Worm (Caenorhabditis elegans): Measurements from ENCODE around the gene R05H5.4.

- TF ChIP-seq mdl-1 (tag; optimal IDR thresholded peaks at IDR 0.05) (no peak), ceh-82 (tag; optimal IDR thresholded peaks at IDR 0.05) (peak in 1 of 3 experiments; percentile 8), fkh-10 (GFP tag; optimal IDR thresholded peaks at IDR 0.05) (no peak), zag-1 (tag; optimal IDR thresholded peaks at IDR 0.05) (no peak)
Observed at ce11 chrII:10172436-10172973, 27.3 kb downstream of the R05H5.4 start, which contains the start of gene wbp-11.
